Fruit fly (Drosophila melanogaster): Measurements from ENCODE around the gene CG3402.

CG3402 gene

DNA sequence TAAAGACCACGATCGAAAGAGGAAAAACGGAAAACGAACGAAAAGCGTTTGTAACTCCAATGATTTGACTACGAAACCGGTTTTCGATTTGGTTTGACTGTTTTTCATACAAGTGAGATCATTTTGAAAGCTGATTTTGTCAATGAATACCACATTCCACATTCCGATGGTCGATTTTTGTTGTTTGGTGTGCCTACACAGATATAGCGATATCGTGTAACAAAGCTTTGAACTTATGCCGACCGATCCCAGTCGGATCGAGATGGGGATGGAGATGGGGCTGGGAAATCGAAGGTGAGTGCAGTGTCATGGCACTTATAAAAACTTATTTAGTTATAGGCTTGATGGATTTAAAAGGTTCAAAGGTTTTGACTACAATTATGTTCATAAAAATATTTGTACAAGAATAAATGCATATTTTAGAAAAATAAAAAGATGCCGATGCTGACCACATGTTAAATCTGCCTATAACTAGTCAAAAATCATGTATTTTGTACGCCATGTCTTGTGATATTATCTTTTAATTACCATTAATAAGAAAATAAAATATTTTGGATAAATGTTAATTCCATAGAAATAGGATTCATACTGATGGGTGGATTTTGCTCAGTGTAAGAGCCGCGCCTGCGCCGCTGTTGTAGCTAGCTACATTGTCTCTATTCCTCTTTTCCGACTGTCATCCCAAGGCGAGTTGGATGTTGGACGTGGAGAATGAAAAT is 10.4 kb downstream of the CG3402 start (continued):
- peak; percentile 63 for TF ChIP-seq Xrp1 (GFP tag; IDR thresholded peaks at IDR 0.05)
- TF ChIP-seq CG32532 (GFP tag; IDR thresholded peaks at IDR 0.05): peak; percentile 63
- TF ChIP-seq CG42726 (GFP tag; IDR thresholded peaks at IDR 0.05; ENCODE audit: partially characterized antibody): no peak
- TF ChIP-seq CG14710 (tag; optimal IDR thresholded peaks at IDR 0.05): peak; percentile 58
- peak; percentile 44; the same call in 1 of the 2 replicates for TF ChIP-seq CG6689 (GFP tag; IDR thresholded peaks at IDR 0.05)
- peak; percentile 65 for TF ChIP-seq row (GFP tag; IDR thresholded peaks at IDR 0.05)
- TF ChIP-seq CG10654 (GFP tag; optimal IDR thresholded peaks at IDR 0.05): peak; percentile 35
- TF ChIP-seq D (optimal IDR thresholded peaks at IDR 0.05): no peak
- peak; percentile 54 for TF ChIP-seq D (GFP tag; optimal IDR thresholded peaks at IDR 0.05)
- peak; percentile 81 for TF ChIP-seq phol (tag; optimal IDR thresholded peaks at IDR 0.05)
- TF ChIP-seq Mrtf (GFP tag; IDR thresholded peaks at IDR 0.05): 0 out of 3 replicates have a peak, but pooled peaks have one; percentile 31
- 0 out of 2 replicates have a peak, but pooled peaks have one; percentile 28 for TF ChIP-seq CG31224 (GFP tag; IDR thresholded peaks at IDR 0.05)
- 0 out of 3 replicates have a peak, but pooled peaks have one; percentile 19 for TF ChIP-seq CG11093 (GFP tag; IDR thresholded peaks at IDR 0.05)
- TF ChIP-seq ERR (GFP tag; optimal IDR thresholded peaks at IDR 0.05): no peak
- no peak for TF ChIP-seq z (GFP tag; IDR thresholded peaks at IDR 0.05)
- peak; percentile 55 for TF ChIP-seq CG12659 (GFP tag; optimal IDR thresholded peaks at IDR 0.05)
- peak; percentile 69 for TF ChIP-seq gcm (GFP tag; optimal IDR thresholded peaks at IDR 0.05)
- TF ChIP-seq fru (optimal IDR thresholded peaks at IDR 0.05): no peak
- peak; percentile 18 for TF ChIP-seq CG30431 (GFP tag; optimal IDR thresholded peaks at IDR 0.05)
- peak; percentile 53 for TF ChIP-seq ewg (GFP tag; optimal IDR thresholded peaks at IDR 0.05)
- peak; percentile 39; the same call in 1 of the 2 replicates for TF ChIP-seq CG14441 (GFP tag; IDR thresholded peaks at IDR 0.05)
- TF ChIP-seq CG17802 (tag; optimal IDR thresholded peaks at IDR 0.05): no peak
- no peak for TF ChIP-seq CG12071 (GFP tag; optimal IDR thresholded peaks at IDR 0.05)
- peak; percentile 26 for TF ChIP-seq CG30020 (tag; optimal IDR thresholded peaks at IDR 0.05)
- peak; percentile 34; the same call in 1 of the 3 replicates for TF ChIP-seq croc (GFP tag; conservative IDR thresholded peaks at IDR 0.05)
- no peak for TF ChIP-seq tx (GFP tag; optimal IDR thresholded peaks at IDR 0.05)
- TF ChIP-seq CG7372 (GFP tag; IDR thresholded peaks at IDR 0.05): no peak
- TF ChIP-seq CG12391 (tag; optimal IDR thresholded peaks at IDR 0.05): peak; percentile 70
- peak; percentile 35 for TF ChIP-seq CG6765 (GFP tag; optimal IDR thresholded peaks at IDR 0.05)
- no peak for TF ChIP-seq fu2 (GFP tag; optimal IDR thresholded peaks at IDR 0.05)
- no peak for TF ChIP-seq CG11560 (tag; IDR thresholded peaks at IDR 0.05)
- peak; percentile 48 for TF ChIP-seq bcd (GFP tag; optimal IDR thresholded peaks at IDR 0.05)
- no peak for TF ChIP-seq abd-A (tag; optimal IDR thresholded peaks at IDR 0.05)
- no peak for TF ChIP-seq CG32767 (GFP tag; IDR thresholded peaks at IDR 0.05)
- TF ChIP-seq CG4707 (GFP tag; optimal IDR thresholded peaks at IDR 0.05): no peak
- TF ChIP-seq wor (GFP tag; IDR thresholded peaks at IDR 0.05): no peak
- peak; percentile 45 for TF ChIP-seq Xbp1 (GFP tag; optimal IDR thresholded peaks at IDR 0.05)
- no peak for TF ChIP-seq chm (GFP tag; IDR thresholded peaks at IDR 0.05)
- TF ChIP-seq Max (GFP tag; optimal IDR thresholded peaks at IDR 0.05): peak; percentile 23
- TF ChIP-seq CG7745 (tag; optimal IDR thresholded peaks at IDR 0.05): no peak
- TF ChIP-seq CoRest (tag; optimal IDR thresholded peaks at IDR 0.05): peak; percentile 75
- TF ChIP-seq CG2116 (GFP tag; optimal IDR thresholded peaks at IDR 0.05): no peak
- peak; percentile 67 for TF ChIP-seq fd96Cb (tag; optimal IDR thresholded peaks at IDR 0.05)
- TF ChIP-seq ro (GFP tag; IDR thresholded peaks at IDR 0.05): peak; percentile 41; the same call in 1 of the 2 replicates
- TF ChIP-seq Adf1 (GFP tag; IDR thresholded peaks at IDR 0.05): no peak
- no peak for TF ChIP-seq emc (GFP tag; optimal IDR thresholded peaks at IDR 0.05)
- no peak for TF ChIP-seq Vsx1 (GFP tag; optimal IDR thresholded peaks at IDR 0.05)
- no peak for TF ChIP-seq da (GFP tag; optimal IDR thresholded peaks at IDR 0.05)
- TF ChIP-seq dimm (GFP tag; IDR thresholded peaks at IDR 0.05): no peak
- no peak for TF ChIP-seq psq (GFP tag; optimal IDR thresholded peaks at IDR 0.05)

Measured in whole organism, embryonic.